Fruit fly (Drosophila melanogaster) whole organism, embryonic: ENCODE results near the gene LysB.

Experiments
- CG12219 ChIP-seq: fragments of 200-800 bp; sonication (Bioruptor generic); optimal IDR thresholded peaks from 3 replicates; lab custom pipeline; 2018; ENCODE audit warnings: missing biosample characterization, mild to moderate bottlenecking, missing genetic modification characterization
- CG2116 ChIP-seq: fragments of 200-800 bp; sonication (Bioruptor generic); optimal IDR thresholded peaks from 3 replicates; lab custom pipeline; 2018; ENCODE audit warnings: missing biosample characterization, mild to moderate bottlenecking, missing genetic modification characterization
- Dad ChIP-seq: fragments of 200-800 bp; sonication (Bioruptor generic); optimal IDR thresholded peaks from 3 replicates; lab custom pipeline; 2016; ENCODE audit warnings: missing biosample characterization, missing genetic modification characterization
- ap ChIP-seq: fragments of 200-800 bp; sonication (Bioruptor generic); IDR thresholded peaks from 2 replicates; pipeline ENCODE4 v1.3.6; 2022; ENCODE audit warnings: missing biosample characterization, missing genetic modification characterization
- ase ChIP-seq: fragments of 200-800 bp; sonication (Bioruptor generic); IDR thresholded peaks from 3 replicates; pipeline ENCODE4 v1.3.6; 2022; ENCODE audit warnings: missing biosample characterization, missing genetic modification characterization
- pita ChIP-seq: fragments of 200-800 bp; sonication (Bioruptor generic); optimal IDR thresholded peaks from 2 replicates; lab custom pipeline; 2017; ENCODE audit warnings: missing biosample characterization, mild to moderate bottlenecking, missing genetic modification characterization
- wor ChIP-seq: fragments of 200-800 bp; sonication (Bioruptor generic); IDR thresholded peaks from 2 replicates; pipeline ENCODE4 v1.3.6; 2022; ENCODE audit warnings: missing biosample characterization, missing genetic modification characterization

- TF ChIP-seq ap (GFP tag; lab: Robert Waterston, UW), result no peak
- no peak for TF ChIP-seq pita
- no peak for TF ChIP-seq CG2116 (GFP tag; lab: Kevin White, UChicago)
- no peak for TF ChIP-seq ase (GFP tag; lab: Robert Waterston, UW)
- TF ChIP-seq wor (GFP tag; lab: Robert Waterston, UW), result no peak
- no peak for TF ChIP-seq Dad (GFP tag; lab: Kevin White, UChicago)
- no peak for TF ChIP-seq CG12219
Measured at dm6 chr3L:1235426-1235825, 28.3 kb downstream of the LysB start, which contains the start of gene galene.
